Fruit fly (Drosophila melanogaster) whole organism, adult: ENCODE results near the gene CG31205.

Experiments used
- CG11617 ChIP-seq: fragments of 200-800 bp; sonication (Bioruptor generic); optimal IDR thresholded peaks from 2 replicates; lab custom pipeline; 2017; ENCODE audit warnings: mild to moderate bottlenecking, missing biosample characterization, missing genetic modification reagents, missing genetic modification characterization
- CG12768 ChIP-seq: fragments of 200-800 bp; sonication (Bioruptor generic); optimal IDR thresholded peaks from 2 replicates; lab custom pipeline; 2017; ENCODE audit warnings: missing biosample characterization, missing genetic modification characterization, mild to moderate bottlenecking, moderate library complexity, missing genetic modification reagents
- CG14711 ChIP-seq: fragments of 200-800 bp; sonication (Bioruptor generic); optimal IDR thresholded peaks from 2 replicates; lab custom pipeline; 2018; ENCODE audit warnings: missing biosample characterization, mild to moderate bottlenecking, missing genetic modification characterization, moderate library complexity
- CG1620 ChIP-seq: fragments of 200-800 bp; sonication (Bioruptor generic); optimal IDR thresholded peaks from 2 replicates; lab custom pipeline; 2016; ENCODE audit warnings: missing biosample characterization, missing genetic modification characterization
- CG33017 ChIP-seq: fragments of 200-800 bp; sonication (Bioruptor generic); optimal IDR thresholded peaks from 2 replicates; lab custom pipeline; 2018; ENCODE audit warnings: missing biosample characterization, mild to moderate bottlenecking, missing genetic modification characterization, moderate library complexity
- CG5204 ChIP-seq: fragments of 200-800 bp; sonication (Bioruptor generic); optimal IDR thresholded peaks from 2 replicates; lab custom pipeline; 2016; ENCODE audit warnings: missing biosample characterization, missing genetic modification characterization
- CG7045 ChIP-seq: fragments of 200-800 bp; sonication (Bioruptor generic); optimal IDR thresholded peaks from 2 replicates; lab custom pipeline; 2017; ENCODE audit warnings: missing biosample characterization, mild to moderate bottlenecking, missing genetic modification characterization
- CG7101 ChIP-seq: fragments of 200-800 bp; sonication (Bioruptor generic); optimal IDR thresholded peaks from 2 replicates; lab custom pipeline; 2018; ENCODE audit warnings: missing biosample characterization, mild to moderate bottlenecking, missing genetic modification characterization, moderate library complexity
- Clk ChIP-seq: fragments of 200-800 bp; sonication (Bioruptor generic); optimal IDR thresholded peaks from 2 replicates; lab custom pipeline; 2017; ENCODE audit warnings: missing biosample characterization, missing genetic modification characterization
- Crg-1 ChIP-seq: fragments of 200-800 bp; sonication (Bioruptor generic); optimal IDR thresholded peaks from 2 replicates; lab custom pipeline; 2016; ENCODE audit warnings: missing biosample characterization, missing genetic modification characterization
- Hr96 ChIP-seq: fragments of 200-800 bp; sonication (Bioruptor generic); optimal IDR thresholded peaks from 2 replicates; lab custom pipeline; 2016; ENCODE audit warnings: missing biosample characterization, missing genetic modification characterization
- Mnt ChIP-seq: fragments of 200-800 bp; sonication (Bioruptor generic); optimal IDR thresholded peaks from 2 replicates; lab custom pipeline; 2016; ENCODE audit warnings: missing biosample characterization, mild to moderate bottlenecking, missing genetic modification characterization
- bab1 ChIP-seq: fragments of 200-800 bp; sonication (Bioruptor generic); optimal IDR thresholded peaks from 3 replicates; lab custom pipeline; 2019; ENCODE audit warnings: missing biosample characterization, mild to moderate bottlenecking, missing genetic modification characterization, moderate library complexity
- cic ChIP-seq: fragments of 200-800 bp; sonication (Bioruptor generic); optimal IDR thresholded peaks from 2 replicates; lab custom pipeline; 2017; ENCODE audit warnings: missing biosample characterization, mild to moderate bottlenecking, missing genetic modification characterization, moderate library complexity
- cnc ChIP-seq, 2 experiments: fragments of >200 bp; optimal IDR thresholded peaks; 2 replicates each; lab custom pipeline; 2017
- kay ChIP-seq: fragments of 200-800 bp; sonication (Bioruptor generic); peaks from one replicate; lab custom pipeline; 2016; ENCODE audit warnings: missing biosample characterization, missing genetic modification characterization, borderline replicate concordance
- ovo ChIP-seq: fragments of 200-800 bp; sonication (Bioruptor generic); optimal IDR thresholded peaks from 2 replicates; lab custom pipeline; 2016; ENCODE audit warnings: missing biosample characterization, missing genetic modification characterization
- pad ChIP-seq: fragments of 200-800 bp; sonication (Bioruptor generic); optimal IDR thresholded peaks from 3 replicates; lab custom pipeline; 2017; ENCODE audit warnings: missing biosample characterization, missing genetic modification characterization, mild to moderate bottlenecking, moderate library complexity, missing genetic modification reagents
- tj ChIP-seq: fragments of 200-800 bp; sonication (Bioruptor generic); optimal IDR thresholded peaks from 3 replicates; lab custom pipeline; 2017; ENCODE audit warnings: missing biosample characterization, mild to moderate bottlenecking, missing genetic modification characterization, moderate library complexity
- toe ChIP-seq: fragments of 200-800 bp; sonication (Bioruptor generic); optimal IDR thresholded peaks from 2 replicates; lab custom pipeline; 2016; ENCODE audit warnings: missing biosample characterization, missing genetic modification characterization

CG31205 gene

dm6 chr3R:20731331-20731730 is at the start of gene CG31205:
CG31205 (plus strand) TSS chr3R:20731631.
- no peak for TF ChIP-seq kay
- no peak for TF ChIP-seq CG33017
- TF ChIP-seq CG7045 (GFP tag; lab: Kevin White, UChicago), result no peak
- no peak for TF ChIP-seq Clk (GFP tag; lab: Kevin White, UChicago)
- TF ChIP-seq tj, result no peak
- TF ChIP-seq Hr96 (GFP tag; lab: Kevin White, UChicago), result no peak
- no peak for TF ChIP-seq cnc (optimal IDR thresholded peaks at IDR 0.05; lab: Kevin White, UChicago)
- TF ChIP-seq toe, result no peak
- TF ChIP-seq pad (GFP tag; lab: Kevin White, UChicago), result no peak
- no peak for TF ChIP-seq Mnt (GFP tag; lab: Kevin White, UChicago)
- TF ChIP-seq cic, result no peak
- no peak for TF ChIP-seq CG14711 (tag; lab: Kevin White, UChicago)
- no peak for TF ChIP-seq CG11617
- TF ChIP-seq CG12768 (GFP tag; lab: Kevin White, UChicago), result no peak
- TF ChIP-seq CG7101, result no peak
- no peak for TF ChIP-seq Crg-1 (GFP tag; lab: Kevin White, UChicago)
- TF ChIP-seq bab1, result no peak

dm6 chr3R:20714360-20714759 is 17.1 kb upstream of the CG31205 start, which contains the start of gene Oamb:
Oamb (minus strand) TSS chr3R:20714577.
- TF ChIP-seq CG12768 (GFP tag; lab: Kevin White, UChicago), result no peak
- no peak for TF ChIP-seq toe
- peak; percentile 69 for TF ChIP-seq ovo (GFP tag; lab: Kevin White, UChicago)
- no peak for TF ChIP-seq pad (GFP tag; lab: Kevin White, UChicago)
- no peak for TF ChIP-seq CG33017

- no peak for TF ChIP-seq CG7101
- no peak for TF ChIP-seq Mnt (GFP tag; lab: Kevin White, UChicago)
- no peak for TF ChIP-seq kay
- no peak for TF ChIP-seq cic
- no peak for TF ChIP-seq toe
- TF ChIP-seq bab1, result no peak
- TF ChIP-seq CG7045 (GFP tag; lab: Kevin White, UChicago), result no peak
- TF ChIP-seq Hr96 (GFP tag; lab: Kevin White, UChicago), result no peak
- no peak for TF ChIP-seq CG12768 (GFP tag; lab: Kevin White, UChicago)
- no peak for TF ChIP-seq CG1620 (GFP tag; lab: Kevin White, UChicago)
- no peak for TF ChIP-seq pad (GFP tag; lab: Kevin White, UChicago)
- TF ChIP-seq tj, result no peak
These were observed 12.1 kb upstream of the CG31205 start for dm6 chr3R:20719286-20719685.

- TF ChIP-seq Hr96 (GFP tag; lab: Kevin White, UChicago) (no peak), bab1 (no peak), Clk (GFP tag; lab: Kevin White, UChicago) (no peak), CG7045 (GFP tag; lab: Kevin White, UChicago) (no peak), tj (no peak), pad (GFP tag; lab: Kevin White, UChicago) (no peak), CG12768 (GFP tag; lab: Kevin White, UChicago) (no peak), cic (no peak), ovo (GFP tag; lab: Kevin White, UChicago) (no peak), kay (no peak), CG14711 (tag; lab: Kevin White, UChicago) (no peak)
These were observed 7.9 kb upstream of the CG31205 start for dm6 chr3R:20723491-20723890.

DNA sequence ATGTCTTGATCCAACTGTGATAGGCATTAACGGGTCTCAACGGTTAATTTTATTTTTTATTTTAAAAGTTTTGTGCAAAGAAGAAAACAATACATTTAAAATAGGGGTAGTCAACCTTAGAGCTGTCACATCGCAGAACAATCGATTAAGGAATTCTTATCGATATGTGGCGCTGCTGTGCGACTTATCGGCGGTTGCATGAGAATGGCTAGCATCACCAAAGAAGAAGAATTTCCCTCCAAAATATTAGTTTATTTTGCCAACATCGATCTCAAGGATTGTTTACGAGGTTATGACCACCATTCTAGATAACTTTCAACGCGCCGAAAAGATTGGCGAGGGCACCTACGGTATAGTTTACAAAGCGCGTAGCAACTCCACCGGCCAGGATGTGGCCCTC is 4.0 kb downstream of the CG31205 start, which contains the start of gene Cdk2:
Gene Cdk2 (plus strand): TSS at position 219 of the 400 bp plus-strand sequence.
- no peak for TF ChIP-seq cic
- no peak for TF ChIP-seq CG5204 (GFP tag; lab: Kevin White, UChicago)
- peak; percentile 34 for TF ChIP-seq bab1

- TF ChIP-seq CG33017 (no peak), ovo (GFP tag; lab: Kevin White, UChicago) (no peak)
These were observed 7.6 kb downstream of the CG31205 start, which contains the start of gene CG17267 for dm6 chr3R:20739000-20739399. CG17267 (minus strand) TSS chr3R:20739100.

- TF ChIP-seq Hr96 (GFP tag; lab: Kevin White, UChicago) (no peak), bab1 (no peak), toe (no peak), CG33017 (no peak), cnc (optimal IDR thresholded peaks at IDR 0.05; lab: Kevin White, UChicago) (no peak), CG7045 (GFP tag; lab: Kevin White, UChicago) (no peak), CG5204 (GFP tag; lab: Kevin White, UChicago) (no peak), ovo (GFP tag; lab: Kevin White, UChicago) (no peak)
These were observed 8.5 kb downstream of the CG31205 start, which contains the start of gene CG42322 for dm6 chr3R:20739971-20740370. CG42322 (plus strand) TSS chr3R:20740108.

- no peak for TF ChIP-seq CG14711 (tag; lab: Kevin White, UChicago)
- no peak for TF ChIP-seq Clk (GFP tag; lab: Kevin White, UChicago)
- TF ChIP-seq CG7045 (GFP tag; lab: Kevin White, UChicago), result peak; percentile 10
- peak; percentile 29 for TF ChIP-seq CG33017
- no peak for TF ChIP-seq bab1
- TF ChIP-seq CG12768 (GFP tag; lab: Kevin White, UChicago), result no peak
- no peak for TF ChIP-seq Mnt (GFP tag; lab: Kevin White, UChicago)
- TF ChIP-seq kay, result no peak
- TF ChIP-seq cic, result no peak
- TF ChIP-seq Hr96 (GFP tag; lab: Kevin White, UChicago), result no peak
- TF ChIP-seq toe, result no peak
- TF ChIP-seq Crg-1 (GFP tag; lab: Kevin White, UChicago), result no peak
- TF ChIP-seq CG5204 (GFP tag; lab: Kevin White, UChicago), result no peak
- TF ChIP-seq ovo (GFP tag; lab: Kevin White, UChicago), result no peak
These were observed 12.3 kb downstream of the CG31205 start, which contains the start of gene CG31199 for dm6 chr3R:20743769-20744168. CG31199 (minus strand) TSS chr3R:20743869.
